Fruit fly (Drosophila melanogaster): Measurements from ENCODE around the gene CG3402.

The CG3402 gene

DNA sequence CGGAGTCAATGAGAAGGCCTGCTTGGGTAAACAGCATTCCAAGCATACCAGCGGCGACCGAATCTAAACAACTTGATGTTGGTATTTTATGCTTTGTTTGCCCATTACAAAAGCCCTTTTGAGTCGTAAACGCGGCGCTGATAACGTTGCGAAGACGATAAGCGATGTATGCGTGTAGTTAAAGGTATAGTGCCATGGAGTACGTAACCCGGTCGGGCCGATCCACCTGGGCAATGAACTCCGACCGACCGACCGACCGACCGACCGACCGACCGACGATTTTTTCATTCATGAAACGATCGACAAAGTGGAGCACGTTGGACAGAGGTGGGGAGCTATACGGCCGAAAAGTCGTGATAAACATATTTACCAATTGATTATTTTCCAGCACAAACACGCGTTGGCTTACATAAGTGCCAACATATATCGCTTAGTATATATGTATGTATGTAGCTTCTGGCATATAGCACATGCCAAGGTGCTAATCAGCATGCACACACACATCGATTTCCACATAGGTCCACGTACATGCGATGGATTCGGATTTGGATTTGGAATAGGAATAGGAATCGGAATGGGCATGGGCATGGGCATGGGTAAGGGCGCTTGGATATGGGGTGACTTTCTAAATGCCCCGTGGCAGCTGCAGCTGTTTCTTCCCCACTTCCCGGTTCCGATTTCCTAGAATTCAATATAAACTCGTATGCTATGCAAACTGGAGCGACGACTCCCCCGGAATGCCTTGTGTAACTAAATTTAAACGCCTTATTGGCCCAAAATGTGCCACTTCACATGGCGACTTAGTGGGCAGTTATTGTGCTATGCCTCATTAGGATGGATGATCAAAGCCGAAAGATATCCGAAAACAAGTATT is 9.6 kb downstream of the CG3402 start (continued):
- TF ChIP-seq Stat92E (GFP tag; optimal IDR thresholded peaks at IDR 0.05): peak in 1 of 3 experiments; percentile 68
- no peak for TF ChIP-seq Elba2 (GFP tag; optimal IDR thresholded peaks at IDR 0.05)
- peak; percentile 40; the same call in 1 of the 3 replicates for TF ChIP-seq zfh1 (GFP tag; IDR thresholded peaks at IDR 0.05)
- TF ChIP-seq dimm (GFP tag; IDR thresholded peaks at IDR 0.05): no peak
- no peak for TF ChIP-seq repo (GFP tag; optimal IDR thresholded peaks at IDR 0.05)
- no peak for TF ChIP-seq C15 (GFP tag; IDR thresholded peaks at IDR 0.05)
- no peak for TF ChIP-seq CG17829 (tag; optimal IDR thresholded peaks at IDR 0.05)
- no peak for TF ChIP-seq zfh2 (GFP tag; optimal IDR thresholded peaks at IDR 0.05)
- TF ChIP-seq lola (GFP tag; optimal IDR thresholded peaks at IDR 0.05): no peak
- peak; percentile 27 for TF ChIP-seq CG18619 (GFP tag; optimal IDR thresholded peaks at IDR 0.05)
- peak; percentile 37 for TF ChIP-seq CG1603 (tag; optimal IDR thresholded peaks at IDR 0.05)
- TF ChIP-seq CG15269 (tag; optimal IDR thresholded peaks at IDR 0.05): peak; percentile 22
- no peak for TF ChIP-seq CG12155 (GFP tag; optimal IDR thresholded peaks at IDR 0.05)
- TF ChIP-seq Doc2 (GFP tag; IDR thresholded peaks at IDR 0.05): no peak
- no peak for TF ChIP-seq ac (GFP tag; optimal IDR thresholded peaks at IDR 0.05)
- TF ChIP-seq knrl (GFP tag; IDR thresholded peaks at IDR 0.05; ENCODE audit: partially characterized antibody): no peak
- TF ChIP-seq ewg (GFP tag; optimal IDR thresholded peaks at IDR 0.05): no peak
- TF ChIP-seq Xbp1 (GFP tag; optimal IDR thresholded peaks at IDR 0.05): no peak
- TF ChIP-seq tap (tag; optimal IDR thresholded peaks at IDR 0.05): no peak
- TF ChIP-seq CG12659 (GFP tag; optimal IDR thresholded peaks at IDR 0.05): peak; percentile 20
- peak; percentile 7 for TF ChIP-seq pfk (GFP tag; optimal IDR thresholded peaks at IDR 0.05)
- TF ChIP-seq CG8290 (GFP tag; optimal IDR thresholded peaks at IDR 0.05): no peak
- peak; percentile 40 to 58 for TF ChIP-seq CG8290 (tag; optimal IDR thresholded peaks at IDR 0.05)
- no peak for TF ChIP-seq wdn (GFP tag; IDR thresholded peaks at IDR 0.05)
- TF ChIP-seq Nf-YA (GFP tag; IDR thresholded peaks at IDR 0.05): no peak
- peak; percentile 94 for TF ChIP-seq kni (GFP tag; optimal IDR thresholded peaks at IDR 0.05)
- TF ChIP-seq Usf (GFP tag; optimal IDR thresholded peaks at IDR 0.05): no peak
- no peak for TF ChIP-seq CG9876 (GFP tag; optimal IDR thresholded peaks at IDR 0.05)
- TF ChIP-seq CG3847 (GFP tag; IDR thresholded peaks at IDR 0.05): no peak
- TF ChIP-seq hth (optimal IDR thresholded peaks at IDR 0.05): no peak
- TF ChIP-seq Myb (GFP tag; optimal IDR thresholded peaks at IDR 0.05): no peak
- no peak for TF ChIP-seq CG34224 (GFP tag; IDR thresholded peaks at IDR 0.05; ENCODE audit: partially characterized antibody)
- no peak for TF ChIP-seq CG17612 (GFP tag; IDR thresholded peaks at IDR 0.05)
- no peak for TF ChIP-seq CG5180 (GFP tag; optimal IDR thresholded peaks at IDR 0.05)
- peak; percentile 48 for TF ChIP-seq CG12071 (GFP tag; optimal IDR thresholded peaks at IDR 0.05)
- TF ChIP-seq so (GFP tag; IDR thresholded peaks at IDR 0.05): peak; percentile 27; the same call in 1 of the 3 replicates
- TF ChIP-seq stwl (tag; optimal IDR thresholded peaks at IDR 0.05): no peak
- TF ChIP-seq Optix (GFP tag; IDR thresholded peaks at IDR 0.05): 0 out of 3 replicates have a peak, but pooled peaks have one; percentile 39
- peak; percentile 53 for TF ChIP-seq wek (GFP tag; optimal IDR thresholded peaks at IDR 0.05)
- 0 out of 2 replicates have a peak, but pooled peaks have one; percentile 1 for TF ChIP-seq Ptx1 (GFP tag; IDR thresholded peaks at IDR 0.05)
- no peak for TF ChIP-seq eve (GFP tag; optimal IDR thresholded peaks at IDR 0.05)
- TF ChIP-seq CG3407 (GFP tag; optimal IDR thresholded peaks at IDR 0.05): peak; percentile 45
- no peak for TF ChIP-seq CG11504 (tag; optimal IDR thresholded peaks at IDR 0.05)
- TF ChIP-seq CG12769 (tag; optimal IDR thresholded peaks at IDR 0.05): peak; percentile 67
- no peak for TF ChIP-seq Poxn (GFP tag; IDR thresholded peaks at IDR 0.05)
- TF ChIP-seq CG34422 (GFP tag; IDR thresholded peaks at IDR 0.05): no peak
- TF ChIP-seq vnd (GFP tag; IDR thresholded peaks at IDR 0.05; ENCODE audit: partially characterized antibody): no peak
- TF ChIP-seq unc-4 (GFP tag; IDR thresholded peaks at IDR 0.05; ENCODE audit: partially characterized antibody): no peak
- 0 out of 2 replicates have a peak, but pooled peaks have one; percentile 2 for TF ChIP-seq ap (GFP tag; IDR thresholded peaks at IDR 0.05)

Data from whole organism, embryonic.